Worm (Caenorhabditis elegans) whole organism, L4/young adult: Measurements from ENCODE around the gene C37E2.2.

Source experiments
- W03F9.2 ChIP-seq: fragments of 150-350 bp; optimal IDR thresholded peaks from 2 replicates; lab custom pipeline; 2014; ENCODE audit warnings: missing biosample characterization, missing genetic modification characterization
- dao-5 ChIP-seq: sonication (generic microtip); optimal IDR thresholded peaks from 2 replicates; lab custom pipeline; 2016; ENCODE audit warnings: missing genotype, missing genetic modification characterization, moderate library complexity, missing compliant biosample characterization
- him-1 ChIP-seq: sonication (generic microtip); optimal IDR thresholded peaks from 2 replicates; lab custom pipeline; 2016; ENCODE audit warnings: missing genotype, missing genetic modification reagents, missing genetic modification characterization, missing compliant biosample characterization

DNA sequence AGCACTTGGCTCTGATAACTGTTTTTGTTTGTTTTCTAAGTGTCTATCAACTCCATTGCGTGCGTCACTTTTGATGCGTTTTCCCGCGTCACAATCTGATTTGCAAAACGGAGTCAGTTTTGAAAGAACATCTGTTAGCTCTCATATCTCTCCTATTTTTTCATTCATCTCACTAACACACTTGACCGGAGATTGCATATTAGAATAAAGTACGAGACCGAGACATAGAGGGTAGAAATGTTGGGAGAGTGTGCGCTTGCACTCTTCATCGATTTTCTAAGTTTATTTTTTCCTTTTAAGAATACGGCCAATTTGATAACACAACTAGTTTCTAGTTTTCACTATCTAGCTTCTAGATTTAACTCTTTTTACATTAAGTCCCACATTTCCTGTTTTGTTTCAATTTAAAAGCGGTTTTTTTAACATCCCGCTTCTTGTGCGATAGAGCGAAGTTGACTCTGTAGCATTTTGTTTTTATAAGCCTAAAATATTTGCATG is 34.4 kb upstream of the C37E2.2 start:
- TF ChIP-seq dao-5 (tag; lab: Kevin White, UChicago) (no peak), W03F9.2 (tag; lab: Kevin White, UChicago) (no peak), him-1 (tag; lab: Kevin White, UChicago) (no peak)
